Comparison of ENCODE assay signal across 6 worm cellular contexts in the genomic region with DNA sequence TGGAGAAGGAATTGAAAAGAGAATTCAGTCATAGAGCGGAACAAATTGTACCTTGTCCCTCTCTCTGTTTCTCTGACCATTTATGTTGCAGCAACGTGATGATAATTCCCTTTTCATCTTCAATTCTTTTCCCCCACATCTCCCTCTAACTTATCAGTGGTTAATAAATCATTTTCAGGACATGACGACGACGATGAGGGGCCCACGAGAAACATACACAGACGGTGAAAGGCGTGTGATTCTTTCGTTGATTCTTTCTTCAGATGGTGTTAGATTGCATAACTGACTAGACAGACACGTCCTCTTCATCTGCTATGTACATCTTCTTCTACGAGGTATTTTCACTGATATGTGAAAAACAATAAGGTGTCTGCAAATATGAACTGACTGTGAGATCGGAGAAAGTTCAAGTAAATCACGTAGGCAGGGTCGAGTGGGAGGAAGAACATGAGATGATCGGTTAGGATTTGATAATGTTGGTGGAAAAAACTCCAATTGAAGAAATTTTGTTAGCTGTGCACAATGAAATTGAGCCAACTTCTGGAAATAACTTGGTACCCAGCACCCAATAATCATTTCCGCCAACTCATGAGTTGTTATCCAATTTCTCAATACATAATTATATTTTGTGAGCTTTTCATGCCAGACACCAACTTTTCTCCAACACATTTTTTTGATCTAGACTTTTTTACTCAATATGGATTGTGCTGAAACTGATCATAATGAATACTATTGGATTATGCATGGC.
TF ChIP-seq lines count a peak whose summit lies in the region.

srh-17 (plus strand) TSS at position 698 of the 748 bp plus-strand sequence.

TF ChIP-seq in whole organism, L1 larva, 84 proteins besides CTCF, POLR2A, EP300 and RAD21 (continues in another document):
- TF ChIP-seq nhr-85 (tag; lab: Kevin White, UChicago) (peak; percentile 95), dpl-1 (GFP tag; optimal IDR thresholded peaks at IDR 0.05; lab: Kevin White, UChicago) (no peak), ceh-8 (GFP tag; optimal IDR thresholded peaks at IDR 0.05; lab: Kevin White, UChicago) (no peak), ceh-82 (tag; optimal IDR thresholded peaks at IDR 0.05; lab: Kevin White, UChicago) (no peak), snu-23 (GFP tag; optimal IDR thresholded peaks at IDR 0.05; lab: Kevin White, UChicago) (peak; percentile 64), zip-4 (GFP tag; optimal IDR thresholded peaks at IDR 0.05; lab: Kevin White, UChicago) (no peak), nhr-28 (tag; optimal IDR thresholded peaks at IDR 0.05; lab: Kevin White, UChicago) (no peak), pqm-1 (tag; optimal IDR thresholded peaks at IDR 0.05; lab: Kevin White, UChicago) (no peak), ces-1 (GFP tag; optimal IDR thresholded peaks at IDR 0.05; lab: Kevin White, UChicago) (no peak), unc-98 (GFP tag; IDR thresholded peaks at IDR 0.05; lab: Robert Waterston, UW) (no peak), efl-3 (GFP tag; optimal IDR thresholded peaks at IDR 0.05; lab: Kevin White, UChicago) (no peak), isw-1 (GFP tag; IDR thresholded peaks at IDR 0.05; lab: Robert Waterston, UW) (no peak), hlh-17 (GFP tag; optimal IDR thresholded peaks at IDR 0.05; lab: Kevin White, UChicago; ENCODE audit: borderline replicate concordance) (no peak), aha-1 (tag; optimal IDR thresholded peaks at IDR 0.05; lab: Kevin White, UChicago) (no peak)

TF ChIP-seq in whole organism, L2 larva, 48 proteins besides CTCF, POLR2A, EP300 and RAD21 (continues in another document):
- TF ChIP-seq nhr-129 (tag; optimal IDR thresholded peaks at IDR 0.05; lab: Kevin White, UChicago) (peak; percentile 57), C34F6.9 (tag; optimal IDR thresholded peaks at IDR 0.05; lab: Kevin White, UChicago) (no peak), nhr-77 (tag; optimal IDR thresholded peaks at IDR 0.05; lab: Kevin White, UChicago) (no peak), ceh-16 (tag; optimal IDR thresholded peaks at IDR 0.05; lab: Kevin White, UChicago) (no peak), nhr-23 (tag; optimal IDR thresholded peaks at IDR 0.05; lab: Kevin White, UChicago) (no peak), fos-1 (tag; optimal IDR thresholded peaks at IDR 0.05; lab: Kevin White, UChicago) (peak; percentile 11), peb-1 (tag; optimal IDR thresholded peaks at IDR 0.05; lab: Kevin White, UChicago) (no peak), sma-3 (GFP tag; optimal IDR thresholded peaks at IDR 0.05; lab: Kevin White, UChicago) (peak; percentile 85), gmeb-1 (tag; optimal IDR thresholded peaks at IDR 0.05; lab: Kevin White, UChicago) (peak; percentile 53), ZK546.5 (tag; optimal IDR thresholded peaks at IDR 0.05; lab: Kevin White, UChicago) (no peak), ama-1 (optimal IDR thresholded peaks at IDR 0.05; lab: Kevin White, UChicago) (no peak), nhr-21 (tag; optimal IDR thresholded peaks at IDR 0.05; lab: Kevin White, UChicago) (peak; percentile 95), F13H6.1 (tag; optimal IDR thresholded peaks at IDR 0.05; lab: Kevin White, UChicago) (peak; percentile 11), snpc-4 (tag; optimal IDR thresholded peaks at IDR 0.05; lab: Kevin White, UChicago) (no peak), nhr-10 (tag; optimal IDR thresholded peaks at IDR 0.05; lab: Kevin White, UChicago) (no peak)

TF ChIP-seq in whole organism, L3 larva, 47 proteins besides CTCF, POLR2A, EP300 and RAD21 (continues in another document):
- TF ChIP-seq egl-5 (tag; optimal IDR thresholded peaks at IDR 0.05; lab: Kevin White, UChicago) (no peak), snpc-4 (tag; optimal IDR thresholded peaks at IDR 0.05; lab: Kevin White, UChicago) (no peak), nhr-23 (tag; optimal IDR thresholded peaks at IDR 0.05; lab: Kevin White, UChicago) (peak; percentile 74), nhr-43 (tag; optimal IDR thresholded peaks at IDR 0.05; lab: Kevin White, UChicago; ENCODE audit: poor library complexity, severe bottlenecking) (peak; percentile 90), nhr-25 (tag; optimal IDR thresholded peaks at IDR 0.05; lab: Kevin White, UChicago) (peak; percentile 82), R02D3.7 (tag; optimal IDR thresholded peaks at IDR 0.05; lab: Kevin White, UChicago) (peak; percentile 24), elt-3 (tag; optimal IDR thresholded peaks at IDR 0.05; lab: Kevin White, UChicago) (peak in 1 of 3 experiments; percentile 35), jun-1 (tag; optimal IDR thresholded peaks at IDR 0.05; lab: Kevin White, UChicago) (no peak), lsy-12 (tag; optimal IDR thresholded peaks at IDR 0.05; lab: Kevin White, UChicago) (peak; percentile 25), fos-1 (tag; optimal IDR thresholded peaks at IDR 0.05; lab: Kevin White, UChicago) (no peak), ceh-16 (tag; optimal IDR thresholded peaks at IDR 0.05; lab: Kevin White, UChicago) (no peak), nfya-1 (tag; optimal IDR thresholded peaks at IDR 0.05; lab: Kevin White, UChicago; ENCODE audit: insufficient read depth) (peak; percentile 20), nhr-76 (tag; optimal IDR thresholded peaks at IDR 0.05; lab: Kevin White, UChicago) (no peak), mdl-1 (tag; optimal IDR thresholded peaks at IDR 0.05; lab: Kevin White, UChicago) (peak; percentile 70)

TF ChIP-seq in whole organism, L4 larva, 104 proteins besides CTCF, POLR2A, EP300 and RAD21 (continues in another document):
- TF ChIP-seq nhr-25 (tag; optimal IDR thresholded peaks at IDR 0.05; lab: Kevin White, UChicago; ENCODE audit: borderline replicate concordance, insufficient read depth) (peak; percentile 20), set-16 (GFP tag; IDR thresholded peaks at IDR 0.05; lab: Robert Waterston, UW) (no peak), snpc-1.2 (GFP tag; IDR thresholded peaks at IDR 0.05; lab: Robert Waterston, UW) (no peak), hlh-11 (tag; optimal IDR thresholded peaks at IDR 0.05; lab: Kevin White, UChicago) (peak; percentile 79), ZK546.5 (tag; optimal IDR thresholded peaks at IDR 0.05; lab: Kevin White, UChicago) (no peak), ceh-20 (GFP tag; IDR thresholded peaks at IDR 0.05; lab: Robert Waterston, UW) (peak; percentile 65; the same call in 1 of the 2 replicates), pqm-1 (tag; optimal IDR thresholded peaks at IDR 0.05; lab: Kevin White, UChicago) (no peak), zfp-3 (GFP tag; conservative IDR thresholded peaks at IDR 0.05; lab: Robert Waterston, UW) (no peak), unc-39 (tag; optimal IDR thresholded peaks at IDR 0.05; lab: Kevin White, UChicago) (no peak), php-3 (GFP tag; IDR thresholded peaks at IDR 0.05; lab: Robert Waterston, UW) (no peak), duxl-1 (tag; optimal IDR thresholded peaks at IDR 0.05; lab: Kevin White, UChicago; ENCODE audit: poor library complexity) (no peak), R02D3.7 (tag; optimal IDR thresholded peaks at IDR 0.05; lab: Kevin White, UChicago) (no peak), mxl-3 (GFP tag; optimal IDR thresholded peaks at IDR 0.05; lab: Kevin White, UChicago) (peak; percentile 93)

TF ChIP-seq in whole organism, mixed stage, embryonic, 35 proteins besides CTCF, POLR2A, EP300 and RAD21:
- TF ChIP-seq unc-120 (tag; optimal IDR thresholded peaks at IDR 0.05; lab: Kevin White, UChicago; ENCODE audit: poor library complexity, severe bottlenecking) (no peak), unc-62 (GFP tag; optimal IDR thresholded peaks at IDR 0.05; lab: Kevin White, UChicago) (peak; percentile 59)

TF ChIP-seq in whole organism, young adult, 124 proteins besides CTCF, POLR2A, EP300 and RAD21:
- TF ChIP-seq ztf-26 (tag; optimal IDR thresholded peaks at IDR 0.05; lab: Kevin White, UChicago) (peak; percentile 74), lin-26 (GFP tag; IDR thresholded peaks at IDR 0.05; lab: Robert Waterston, UW) (no peak), egl-18 (GFP tag; IDR thresholded peaks at IDR 0.05; lab: Robert Waterston, UW) (no peak), somi-1 (GFP tag; optimal IDR thresholded peaks at IDR 0.05; lab: Kevin White, UChicago) (peak; percentile 27), nhr-80 (tag; optimal IDR thresholded peaks at IDR 0.05; lab: Kevin White, UChicago) (no peak), ztf-28 (GFP tag; IDR thresholded peaks at IDR 0.05; lab: Robert Waterston, UW) (no peak), atf-7 (tag; optimal IDR thresholded peaks at IDR 0.05; lab: Kevin White, UChicago) (no peak)
